Fruit fly (Drosophila melanogaster) whole organism, prepupa: ENCODE results near the gene chas.

Experiments used
- CG10631 ChIP-seq: fragments of 200-800 bp; sonication (Bioruptor generic); optimal IDR thresholded peaks from 2 replicates; lab custom pipeline; 2016; ENCODE audit warnings: missing biosample characterization, missing genetic modification characterization
- CG11294 ChIP-seq: fragments of 200-800 bp; sonication (Bioruptor generic); IDR thresholded peaks from 2 replicates; pipeline ENCODE4 v1.3.6; 2022; ENCODE audit warnings: missing biosample characterization, missing genetic modification characterization
- CG11762 ChIP-seq: fragments of 200-800 bp; sonication (Bioruptor generic); optimal IDR thresholded peaks from 3 replicates; lab custom pipeline; 2016; ENCODE audit warnings: missing biosample characterization, missing genetic modification characterization; ENCODE audit not compliant: insufficient read depth
- CG11902 ChIP-seq: fragments of 200-800 bp; sonication (Bioruptor generic); optimal IDR thresholded peaks from 3 replicates; lab custom pipeline; 2016; ENCODE audit warnings: missing biosample characterization, missing genetic modification characterization
- CG15336 ChIP-seq: fragments of 200-800 bp; sonication (Bioruptor generic); IDR thresholded peaks from 2 replicates; pipeline ENCODE4 v1.3.6; 2022; ENCODE audit warnings: missing biosample characterization, missing genetic modification characterization
- CG1621 ChIP-seq: fragments of 200-800 bp; sonication (Bioruptor generic); optimal IDR thresholded peaks from 3 replicates; lab custom pipeline; 2018; ENCODE audit warnings: missing biosample characterization, mild to moderate bottlenecking, missing genetic modification characterization
- CG16779 ChIP-seq: fragments of 200-800 bp; sonication (Bioruptor generic); optimal IDR thresholded peaks from 3 replicates; lab custom pipeline; 2017; ENCODE audit warnings: missing biosample characterization, mild to moderate bottlenecking, missing genetic modification characterization
- CG31627 ChIP-seq: fragments of 200-800 bp; sonication (Bioruptor generic); optimal IDR thresholded peaks from 3 replicates; lab custom pipeline; 2016; ENCODE audit warnings: missing biosample characterization, missing genetic modification characterization
- CG34406 ChIP-seq: fragments of 200-800 bp; sonication (Bioruptor generic); optimal IDR thresholded peaks from 3 replicates; lab custom pipeline; 2016; ENCODE audit warnings: missing biosample characterization, missing genetic modification characterization
- CG3919 ChIP-seq: fragments of 200-800 bp; sonication (Bioruptor generic); optimal IDR thresholded peaks from 3 replicates; lab custom pipeline; 2016; ENCODE audit warnings: missing biosample characterization, missing genetic modification characterization
- CG6163 ChIP-seq: fragments of 200-800 bp; sonication (Bioruptor generic); IDR thresholded peaks from 3 replicates; pipeline ENCODE4 v1.3.6; 2022; ENCODE audit warnings: missing biosample characterization, missing genetic modification characterization
- CG6276 ChIP-seq: fragments of 200-800 bp; sonication (Bioruptor generic); optimal IDR thresholded peaks from 2 replicates; lab custom pipeline; 2017; ENCODE audit warnings: missing biosample characterization, mild to moderate bottlenecking, missing genetic modification characterization
- CG6792 ChIP-seq: fragments of 200-800 bp; sonication (Bioruptor generic); optimal IDR thresholded peaks from 3 replicates; lab custom pipeline; 2016; ENCODE audit warnings: missing biosample characterization, missing genetic modification characterization
- CG6808 ChIP-seq: fragments of 200-800 bp; sonication (Bioruptor generic); optimal IDR thresholded peaks from 3 replicates; lab custom pipeline; 2017; ENCODE audit warnings: missing biosample characterization, missing genetic modification characterization, mild to moderate bottlenecking, moderate library complexity, missing genetic modification reagents
- CG6854 ChIP-seq: fragments of 200-800 bp; sonication (Bioruptor generic); optimal IDR thresholded peaks from 2 replicates; lab custom pipeline; 2017; ENCODE audit warnings: missing biosample characterization, mild to moderate bottlenecking, missing genetic modification characterization
- CG7368 ChIP-seq: fragments of 200-800 bp; sonication (Bioruptor generic); optimal IDR thresholded peaks from 3 replicates; lab custom pipeline; 2016; ENCODE audit warnings: missing biosample characterization, missing genetic modification characterization
- CG8119 ChIP-seq: fragments of 200-800 bp; sonication (Bioruptor generic); IDR thresholded peaks from 3 replicates; pipeline ENCODE4 v1.3.6; 2022; ENCODE audit warnings: missing biosample characterization, missing genetic modification characterization
- CG8319 ChIP-seq: fragments of 200-800 bp; sonication (Bioruptor generic); optimal IDR thresholded peaks from 3 replicates; lab custom pipeline; 2016; ENCODE audit warnings: missing biosample characterization, missing genetic modification characterization
- CG8632 ChIP-seq: fragments of 200-800 bp; sonication (Bioruptor generic); optimal IDR thresholded peaks from 3 replicates; lab custom pipeline; 2016; ENCODE audit warnings: missing biosample characterization, missing genetic modification characterization
- CG9139 ChIP-seq: fragments of 200-800 bp; sonication (Bioruptor generic); optimal IDR thresholded peaks from 3 replicates; lab custom pipeline; 2017; ENCODE audit warnings: missing biosample characterization, mild to moderate bottlenecking, missing genetic modification characterization
- Eip78C ChIP-seq: fragments of 200-800 bp; sonication (Bioruptor generic); peaks from one replicate; lab custom pipeline; 2016; ENCODE audit warnings: missing biosample characterization, missing genetic modification characterization
- Eip93F ChIP-seq: fragments of 200-800 bp; sonication (Bioruptor generic); optimal IDR thresholded peaks from 2 replicates; lab custom pipeline; 2016; ENCODE audit warnings: missing biosample characterization, mild to moderate bottlenecking, missing genetic modification characterization
- Ets21C ChIP-seq: fragments of 200-800 bp; sonication (Bioruptor generic); optimal IDR thresholded peaks from 3 replicates; lab custom pipeline; 2016; ENCODE audit warnings: missing biosample characterization, missing genetic modification characterization
- Ets96B ChIP-seq: fragments of 200-800 bp; optimal IDR thresholded peaks from 2 replicates; lab custom pipeline; 2019; ENCODE audit warnings: missing biosample characterization, mild to moderate bottlenecking, missing genetic modification characterization, moderate library complexity
- Gug ChIP-seq: fragments of 200-800 bp; sonication (Bioruptor generic); IDR thresholded peaks from 2 replicates; pipeline ENCODE4 v1.3.6; 2022; ENCODE audit warnings: missing biosample characterization, missing genetic modification characterization
- Hr38 ChIP-seq: sonication (Bioruptor generic); optimal IDR thresholded peaks from 2 replicates; lab custom pipeline; 2016; ENCODE audit warnings: missing biosample characterization, missing genetic modification characterization
- Hr39 ChIP-seq: fragments of 200-800 bp; sonication (Bioruptor generic); optimal IDR thresholded peaks from 2 replicates; lab custom pipeline; 2016; ENCODE audit warnings: missing biosample characterization, missing genetic modification characterization
- Met ChIP-seq: fragments of 200-800 bp; sonication (Bioruptor generic); optimal IDR thresholded peaks from 3 replicates; lab custom pipeline; 2016; ENCODE audit warnings: missing biosample characterization, missing genetic modification characterization
- OdsH ChIP-seq: fragments of 200-800 bp; sonication (Bioruptor generic); optimal IDR thresholded peaks from 3 replicates; lab custom pipeline; 2016; ENCODE audit warnings: missing biosample characterization, missing genetic modification characterization
- Smox ChIP-seq: fragments of 200-800 bp; sonication (Bioruptor generic); optimal IDR thresholded peaks from 3 replicates; lab custom pipeline; 2016; ENCODE audit warnings: missing biosample characterization, missing genetic modification characterization
- Sox102F ChIP-seq: fragments of 200-800 bp; sonication (Bioruptor generic); optimal IDR thresholded peaks from 2 replicates; lab custom pipeline; 2016; ENCODE audit warnings: missing biosample characterization, mild to moderate bottlenecking, missing genetic modification characterization
- Sox14 ChIP-seq: fragments of 200-800 bp; sonication (Bioruptor generic); optimal IDR thresholded peaks from 3 replicates; lab custom pipeline; 2016; ENCODE audit warnings: missing biosample characterization, missing genetic modification characterization
- Sox15 ChIP-seq: fragments of 200-800 bp; sonication (Bioruptor generic); optimal IDR thresholded peaks from 3 replicates; lab custom pipeline; 2016; ENCODE audit warnings: missing biosample characterization, missing genetic modification characterization
- achi ChIP-seq: fragments of 200-800 bp; sonication (Bioruptor generic); optimal IDR thresholded peaks from 3 replicates; lab custom pipeline; 2016; ENCODE audit warnings: missing biosample characterization, missing genetic modification characterization
- acj6 ChIP-seq: fragments of 200-800 bp; sonication (Bioruptor generic); optimal IDR thresholded peaks from 3 replicates; lab custom pipeline; 2016; ENCODE audit warnings: missing biosample characterization, missing genetic modification characterization
- dac ChIP-seq: fragments of 200-800 bp; sonication (Bioruptor generic); optimal IDR thresholded peaks from 2 replicates; lab custom pipeline; 2017; ENCODE audit warnings: missing biosample characterization, mild to moderate bottlenecking, missing genetic modification characterization
- dsx ChIP-seq: fragments of 200-800 bp; optimal IDR thresholded peaks from 3 replicates; lab custom pipeline; 2019; ENCODE audit warnings: missing biosample characterization, mild to moderate bottlenecking, missing genetic modification characterization, moderate library complexity; ENCODE audit not compliant: poor library complexity, severe bottlenecking
- eg ChIP-seq: fragments of 200-800 bp; sonication (Bioruptor generic); IDR thresholded peaks from 3 replicates; pipeline ENCODE4 v1.3.6; 2022; ENCODE audit warnings: missing biosample characterization, missing genetic modification characterization
- esn ChIP-seq: fragments of 200-800 bp; sonication (Bioruptor generic); optimal IDR thresholded peaks from 2 replicates; lab custom pipeline; 2016; ENCODE audit warnings: missing biosample characterization, mild to moderate bottlenecking, missing genetic modification characterization, moderate library complexity
- fd59A ChIP-seq: fragments of 200-800 bp; sonication (Bioruptor generic); optimal IDR thresholded peaks from 2 replicates; lab custom pipeline; 2017; ENCODE audit warnings: missing biosample characterization, mild to moderate bottlenecking, missing genetic modification characterization, missing genetic modification reagents
- fd85E ChIP-seq: fragments of 200-800 bp; sonication (Bioruptor generic); optimal IDR thresholded peaks from 3 replicates; lab custom pipeline; 2016; ENCODE audit warnings: missing biosample characterization, missing genetic modification characterization
- fkh ChIP-seq: fragments of 200-800 bp; sonication (Bioruptor generic); optimal IDR thresholded peaks from 3 replicates; lab custom pipeline; 2017; ENCODE audit warnings: missing biosample characterization, mild to moderate bottlenecking, missing genetic modification characterization, moderate library complexity
- net ChIP-seq: fragments of 200-800 bp; sonication (Bioruptor generic); optimal IDR thresholded peaks from 3 replicates; lab custom pipeline; 2016; ENCODE audit warnings: missing biosample characterization, missing genetic modification characterization
- salr ChIP-seq, 2 experiments: fragments of 200-800 bp; sonication (Bioruptor generic); optimal IDR thresholded peaks; 3 replicates each; lab custom pipeline; 2016 to 2018; ENCODE audit warnings: missing biosample characterization in 2 of 2, missing genetic modification characterization in 2 of 2, mild to moderate bottlenecking in 1 of 2
- svp ChIP-seq: fragments of 200-800 bp; sonication (Bioruptor generic); peaks from one replicate; lab custom pipeline; 2016; ENCODE audit warnings: missing biosample characterization, missing genetic modification characterization
- topi ChIP-seq: fragments of 200-800 bp; sonication (Bioruptor generic); optimal IDR thresholded peaks from 3 replicates; lab custom pipeline; 2016; ENCODE audit warnings: missing biosample characterization, missing genetic modification characterization
- vri ChIP-seq: fragments of 200-800 bp; sonication (Bioruptor generic); optimal IDR thresholded peaks from 3 replicates; lab custom pipeline; 2016; ENCODE audit warnings: missing biosample characterization, mild to moderate bottlenecking, missing genetic modification characterization

The chas gene

dm6 chrX:17624983-17625401 is 73.5 kb downstream of the chas start (continued):
- TF ChIP-seq CG6163 (GFP tag; lab: Robert Waterston, UW) (peak; percentile 86), eg (GFP tag; lab: Robert Waterston, UW) (peak; percentile 92), Eip78C (GFP tag; lab: Kevin White, UChicago) (peak; percentile 97), CG11762 (GFP tag; lab: Kevin White, UChicago) (peak; percentile 85), Met (GFP tag; lab: Kevin White, UChicago) (peak; percentile 95), vri (GFP tag; lab: Kevin White, UChicago) (peak; percentile 2), dsx (GFP tag; lab: Kevin White, UChicago) (peak; percentile 74), CG8632 (peak; percentile 89), CG3919 (GFP tag; lab: Kevin White, UChicago) (peak; percentile 89), CG7368 (GFP tag; lab: Kevin White, UChicago) (peak; percentile 83), CG9139 (GFP tag; lab: Kevin White, UChicago) (peak; percentile 68), topi (GFP tag; lab: Kevin White, UChicago) (peak; percentile 97), dac (GFP tag; lab: Kevin White, UChicago) (peak; percentile 83), achi (GFP tag; lab: Kevin White, UChicago) (peak; percentile 87), OdsH (GFP tag; lab: Kevin White, UChicago) (peak; percentile 90), fd85E (GFP tag; lab: Kevin White, UChicago) (peak; percentile 63), Smox (GFP tag; lab: Kevin White, UChicago) (peak; percentile 92), CG34406 (GFP tag; lab: Kevin White, UChicago) (peak; percentile 91), esn (GFP tag; lab: Kevin White, UChicago) (peak; percentile 95), CG6854 (GFP tag; lab: Kevin White, UChicago) (peak; percentile 90), Sox15 (GFP tag; lab: Kevin White, UChicago) (peak; percentile 83), Eip93F (GFP tag; lab: Kevin White, UChicago) (peak; percentile 81), Hr38 (GFP tag; lab: Kevin White, UChicago) (no peak), CG1621 (tag; lab: Kevin White, UChicago) (peak; percentile 80), CG15336 (peak; percentile 95), fd59A (GFP tag; lab: Kevin White, UChicago) (peak; percentile 72), Ets21C (peak; percentile 89), CG8319 (GFP tag; lab: Kevin White, UChicago) (peak; percentile 83), CG31627 (GFP tag; lab: Kevin White, UChicago) (peak; percentile 92), acj6 (GFP tag; lab: Kevin White, UChicago) (peak; percentile 86), CG6792 (peak; percentile 89)

DNA sequence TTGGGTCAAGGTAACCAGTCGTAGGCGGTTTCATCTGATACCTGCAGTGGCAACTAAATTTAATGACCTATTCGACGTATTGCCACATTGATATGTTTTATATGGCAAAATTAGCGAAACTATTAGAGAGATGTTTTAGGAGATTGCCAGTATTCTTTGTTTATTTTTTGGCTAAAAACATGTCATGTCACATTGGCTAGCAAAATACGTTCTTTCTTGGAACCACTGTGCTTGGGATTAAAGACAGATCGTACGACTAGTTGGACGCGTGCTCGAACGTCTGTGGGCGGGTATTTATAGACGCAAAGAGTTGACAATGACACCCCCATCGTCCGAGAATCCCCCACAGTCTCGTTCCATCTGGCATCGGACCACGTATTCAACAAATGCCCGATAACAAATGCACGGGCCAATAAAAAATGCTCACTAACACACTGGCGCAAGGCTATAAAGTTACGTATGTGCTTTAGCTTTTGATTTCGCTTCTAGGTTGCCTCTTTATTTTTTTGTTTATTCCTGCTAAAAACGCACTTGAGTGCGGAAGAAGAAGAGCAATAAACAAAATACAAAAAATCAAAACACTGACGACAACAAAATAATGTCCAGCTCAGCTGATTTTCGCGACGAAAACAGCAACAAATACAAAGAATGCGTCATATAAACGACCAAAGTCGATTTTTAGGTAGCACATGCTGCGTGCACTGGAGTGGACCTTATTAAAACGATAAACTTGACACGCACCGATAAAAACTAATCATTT is 74.1 kb downstream of the chas start:
- TF ChIP-seq Hr38 (GFP tag; lab: Kevin White, UChicago) (no peak), CG6808 (GFP tag; lab: Kevin White, UChicago) (no peak), Sox14 (GFP tag; lab: Kevin White, UChicago) (no peak), fkh (no peak), CG9139 (GFP tag; lab: Kevin White, UChicago) (no peak), eg (GFP tag; lab: Robert Waterston, UW) (0 out of 3 replicates have a peak, but pooled peaks have one; percentile 7), CG11294 (GFP tag; lab: Robert Waterston, UW) (0 out of 2 replicates have a peak, but pooled peaks have one; percentile 23), Smox (GFP tag; lab: Kevin White, UChicago) (no peak), CG31627 (GFP tag; lab: Kevin White, UChicago) (no peak), salr (GFP tag; optimal IDR thresholded peaks at IDR 0.05; lab: Kevin White, UChicago) (no peak), Met (GFP tag; lab: Kevin White, UChicago) (no peak), CG10631 (GFP tag; lab: Kevin White, UChicago) (no peak), CG6276 (no peak), CG15336 (no peak; the same call in 1 of the 2 replicates), Gug (GFP tag; lab: Robert Waterston, UW) (no peak), CG11902 (GFP tag; lab: Kevin White, UChicago) (no peak), CG8632 (no peak), acj6 (GFP tag; lab: Kevin White, UChicago) (no peak), svp (GFP tag; lab: Kevin White, UChicago) (no peak), dsx (GFP tag; lab: Kevin White, UChicago) (no peak), Ets96B (tag; lab: Kevin White, UChicago) (no peak), topi (GFP tag; lab: Kevin White, UChicago) (no peak), Hr39 (GFP tag; lab: Kevin White, UChicago) (no peak), Eip78C (GFP tag; lab: Kevin White, UChicago) (peak; percentile 61), CG8119 (GFP tag; lab: Robert Waterston, UW) (no peak), CG16779 (tag; lab: Kevin White, UChicago) (no peak), Sox102F (no peak), net (GFP tag; lab: Kevin White, UChicago) (no peak)
